Worm (Caenorhabditis elegans) whole organism, L2 larva: ENCODE data around the gene C26G2.2.

Experiments used
- ZK546.5 ChIP-seq: sonication (generic microtip); optimal IDR thresholded peaks from 2 replicates; lab custom pipeline; 2017; ENCODE audit warnings: missing biosample characterization, missing genetic modification characterization
- egl-27 ChIP-seq: sonication (generic microtip); optimal IDR thresholded peaks from 3 replicates; lab custom pipeline; 2017; ENCODE audit warnings: missing biosample characterization, missing genetic modification reagents, missing genetic modification characterization
- fos-1 ChIP-seq: fragments of 150-350 bp; optimal IDR thresholded peaks from 2 replicates; lab custom pipeline; 2014; ENCODE audit warnings: missing biosample characterization, missing genetic modification characterization
- lin-11 ChIP-seq: fragments of 150-350 bp; sonication (generic microtip); optimal IDR thresholded peaks from 2 replicates; lab custom pipeline; 2014; ENCODE audit warnings: missing biosample characterization, missing genetic modification characterization, inconsistent platforms, mixed read lengths
- mdl-1 ChIP-seq, 2 experiments: fragments of 150-350 bp in 1 of 2; sonication (generic microtip) in 1 of 2; optimal IDR thresholded peaks; 2 replicates each; lab custom pipeline; 2017; ENCODE audit warnings: missing biosample characterization in 2 of 2, missing genetic modification characterization in 2 of 2
- snpc-4 ChIP-seq: fragments of 150-350 bp; optimal IDR thresholded peaks from 2 replicates; lab custom pipeline; 2014; ENCODE audit warnings: missing biosample characterization, missing genetic modification characterization

ce11 chrX:14717782-14718181, 53.7 kb downstream of the C26G2.2 start:
- no peak for TF ChIP-seq snpc-4 (tag; lab: Kevin White, UChicago)
- no peak for TF ChIP-seq fos-1 (tag; lab: Kevin White, UChicago)
- TF ChIP-seq lin-11 = no peak
- no peak for TF ChIP-seq mdl-1 (tag; optimal IDR thresholded peaks at IDR 0.05; lab: Kevin White, UChicago)
- no peak for TF ChIP-seq egl-27 (tag; lab: Kevin White, UChicago)
- no peak for TF ChIP-seq ZK546.5 (tag; lab: Kevin White, UChicago)
